Fruit fly (Drosophila melanogaster): ENCODE measurements around the gene CG3552.

The CG3552 gene

DNA sequence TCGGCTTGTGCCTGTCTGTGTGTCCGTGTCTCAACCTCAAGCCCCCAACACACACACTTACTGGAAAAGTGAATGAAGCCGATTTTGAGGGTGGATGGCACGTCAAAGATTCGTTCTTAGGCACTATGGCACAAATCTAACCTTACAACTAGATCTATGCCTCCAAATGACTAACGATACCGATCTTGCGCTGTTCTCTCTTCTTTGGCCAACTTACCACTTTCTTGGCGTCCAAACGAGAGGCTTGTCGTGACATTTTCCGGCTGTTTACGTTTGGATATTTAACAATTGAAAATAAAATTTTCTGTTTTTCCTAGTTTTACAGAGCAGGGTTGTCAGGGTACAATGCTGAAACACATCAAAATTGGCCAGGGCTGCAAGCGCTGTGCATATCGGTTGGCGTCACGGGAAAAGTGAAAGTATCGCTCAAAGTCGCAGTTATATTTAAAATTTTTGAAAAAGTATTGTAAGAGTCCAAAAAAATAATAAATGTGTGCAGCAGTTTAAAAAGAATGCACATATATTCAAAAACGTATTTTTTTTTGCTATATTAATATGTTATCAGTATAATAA is 14.1 kb upstream of the CG3552 start, which contains the start of the genes Bet3 and Nf-YA (continued):
- TF ChIP-seq caup (GFP tag; optimal IDR thresholded peaks at IDR 0.05; ENCODE audit: severe bottlenecking) (peak; percentile 35), CG2129 (GFP tag; IDR thresholded peaks at IDR 0.05; ENCODE audit: partially characterized antibody) (peak; percentile 73), Side (GFP tag; optimal IDR thresholded peaks at IDR 0.05) (peak; percentile 8), CG10366 (GFP tag; IDR thresholded peaks at IDR 0.05) (peak; percentile 45), vvl (GFP tag; IDR thresholded peaks at IDR 0.05) (peak; percentile 68; the same call in 1 of the 2 replicates), pzg (GFP tag; optimal IDR thresholded peaks at IDR 0.05) (peak; percentile 79), CG1647 (GFP tag; optimal IDR thresholded peaks at IDR 0.05) (peak; percentile 26), ind (GFP tag; optimal IDR thresholded peaks at IDR 0.05) (peak; percentile 61), Dll (GFP tag; IDR thresholded peaks at IDR 0.05; ENCODE audit: partially characterized antibody) (peak; percentile 90), H2.0 (GFP tag; IDR thresholded peaks at IDR 0.05) (peak; percentile 31; the same call in 1 of the 2 replicates), CG15269 (tag; optimal IDR thresholded peaks at IDR 0.05) (peak; percentile 39), Rx (GFP tag; IDR thresholded peaks at IDR 0.05) (0 out of 2 replicates have a peak, but pooled peaks have one; percentile 33), grau (tag; optimal IDR thresholded peaks at IDR 0.05) (peak; percentile 34), sisA (GFP tag; IDR thresholded peaks at IDR 0.05) (peak; percentile 71), fd3F (GFP tag; optimal IDR thresholded peaks at IDR 0.05) (no peak), ftz-f1 (GFP tag; optimal IDR thresholded peaks at IDR 0.05) (no peak), CG6175 (GFP tag; IDR thresholded peaks at IDR 0.05) (no peak), Taf1 (GFP tag; IDR thresholded peaks at IDR 0.05) (no peak), CG9609 (GFP tag; optimal IDR thresholded peaks at IDR 0.05) (peak; percentile 55)

- TF ChIP-seq z (GFP tag; IDR thresholded peaks at IDR 0.05) = no peak
- TF ChIP-seq CG43689 (GFP tag; IDR thresholded peaks at IDR 0.05) = no peak
- no peak for TF ChIP-seq caup (GFP tag; optimal IDR thresholded peaks at IDR 0.05; ENCODE audit: severe bottlenecking)
- no peak for TF ChIP-seq vnd (GFP tag; IDR thresholded peaks at IDR 0.05; ENCODE audit: partially characterized antibody)
- peak; percentile 86 for TF ChIP-seq Elba2 (GFP tag; optimal IDR thresholded peaks at IDR 0.05)
- TF ChIP-seq Atf-2 (GFP tag; optimal IDR thresholded peaks at IDR 0.05) = no peak
- TF ChIP-seq ems (GFP tag; optimal IDR thresholded peaks at IDR 0.05) = peak; percentile 6
- peak; percentile 60 for TF ChIP-seq slbo (GFP tag; IDR thresholded peaks at IDR 0.05)
- no peak for TF ChIP-seq sim (GFP tag; IDR thresholded peaks at IDR 0.05)
- no peak for TF ChIP-seq CG4404 (GFP tag; IDR thresholded peaks at IDR 0.05)
- no peak for TF ChIP-seq grau (tag; optimal IDR thresholded peaks at IDR 0.05)
- TF ChIP-seq crc (GFP tag; optimal IDR thresholded peaks at IDR 0.05) = no peak
- TF ChIP-seq Hr78 (GFP tag; optimal IDR thresholded peaks at IDR 0.05) = no peak
- no peak for TF ChIP-seq CG17328 (GFP tag; IDR thresholded peaks at IDR 0.05)
- TF ChIP-seq CG33557 (GFP tag; optimal IDR thresholded peaks at IDR 0.05) = no peak
- no peak for TF ChIP-seq Mrtf (GFP tag; IDR thresholded peaks at IDR 0.05)
- peak; percentile 26 for TF ChIP-seq odd (GFP tag; optimal IDR thresholded peaks at IDR 0.05)
- TF ChIP-seq H2.0 (GFP tag; IDR thresholded peaks at IDR 0.05) = peak; percentile 19; the same call in 1 of the 2 replicates
- TF ChIP-seq CG13624 (GFP tag; optimal IDR thresholded peaks at IDR 0.05) = no peak
- no peak for TF ChIP-seq CG32532 (GFP tag; IDR thresholded peaks at IDR 0.05)
- no peak for TF ChIP-seq Dfd (GFP tag; optimal IDR thresholded peaks at IDR 0.05)
- no peak for TF ChIP-seq sqz (GFP tag; optimal IDR thresholded peaks at IDR 0.05)
- TF ChIP-seq CG8290 (GFP tag; optimal IDR thresholded peaks at IDR 0.05) = no peak
- peak in 1 of 2 experiments; percentile 43 for TF ChIP-seq CG8290 (tag; optimal IDR thresholded peaks at IDR 0.05)
- TF ChIP-seq Hmx (GFP tag; optimal IDR thresholded peaks at IDR 0.05) = no peak
- no peak for TF ChIP-seq YL-1 (GFP tag; optimal IDR thresholded peaks at IDR 0.05)
- TF ChIP-seq CG11504 (tag; optimal IDR thresholded peaks at IDR 0.05) = peak; percentile 6
- TF ChIP-seq CG15011 (GFP tag; optimal IDR thresholded peaks at IDR 0.05) = no peak
- TF ChIP-seq HLH4C (GFP tag; IDR thresholded peaks at IDR 0.05; ENCODE audit: partially characterized antibody) = no peak
- TF ChIP-seq fu2 (GFP tag; optimal IDR thresholded peaks at IDR 0.05) = no peak
- TF ChIP-seq CG5180 (GFP tag; optimal IDR thresholded peaks at IDR 0.05) = no peak
- TF ChIP-seq CrebB (tag; optimal IDR thresholded peaks at IDR 0.05) = no peak
These were observed 13.4 kb upstream of the CG3552 start, which contains the start of gene Srg3 for dm6 chr3L:9442625-9443282. Srg3 (plus strand) TSS chr3L:9443232.

All from whole organism, embryonic.